Fruit fly (Drosophila melanogaster) whole organism, prepupa: ENCODE measurements around the gene eIF4E6.

ENCODE experiments used
- Blimp-1 ChIP-seq: fragments of 200-800 bp; sonication (Bioruptor generic); optimal IDR thresholded peaks from 3 replicates; lab custom pipeline; 2017; ENCODE audit warnings: missing biosample characterization, missing genetic modification characterization, mild to moderate bottlenecking, moderate library complexity, missing genetic modification reagents
- CG11294 ChIP-seq: fragments of 200-800 bp; sonication (Bioruptor generic); IDR thresholded peaks from 2 replicates; pipeline ENCODE4 v1.3.6; 2022; ENCODE audit warnings: missing biosample characterization, missing genetic modification characterization
- CG11762 ChIP-seq: fragments of 200-800 bp; sonication (Bioruptor generic); optimal IDR thresholded peaks from 3 replicates; lab custom pipeline; 2016; ENCODE audit warnings: missing biosample characterization, missing genetic modification characterization; ENCODE audit not compliant: insufficient read depth
- CG15336 ChIP-seq: fragments of 200-800 bp; sonication (Bioruptor generic); IDR thresholded peaks from 2 replicates; pipeline ENCODE4 v1.3.6; 2022; ENCODE audit warnings: missing biosample characterization, missing genetic modification characterization
- CG16779 ChIP-seq: fragments of 200-800 bp; sonication (Bioruptor generic); optimal IDR thresholded peaks from 3 replicates; lab custom pipeline; 2017; ENCODE audit warnings: missing biosample characterization, mild to moderate bottlenecking, missing genetic modification characterization
- CG34406 ChIP-seq: fragments of 200-800 bp; sonication (Bioruptor generic); optimal IDR thresholded peaks from 3 replicates; lab custom pipeline; 2016; ENCODE audit warnings: missing biosample characterization, missing genetic modification characterization
- CG3919 ChIP-seq: fragments of 200-800 bp; sonication (Bioruptor generic); optimal IDR thresholded peaks from 3 replicates; lab custom pipeline; 2016; ENCODE audit warnings: missing biosample characterization, missing genetic modification characterization
- CG6163 ChIP-seq: fragments of 200-800 bp; sonication (Bioruptor generic); IDR thresholded peaks from 3 replicates; pipeline ENCODE4 v1.3.6; 2022; ENCODE audit warnings: missing biosample characterization, missing genetic modification characterization
- CG6276 ChIP-seq: fragments of 200-800 bp; sonication (Bioruptor generic); optimal IDR thresholded peaks from 2 replicates; lab custom pipeline; 2017; ENCODE audit warnings: missing biosample characterization, mild to moderate bottlenecking, missing genetic modification characterization
- CG6792 ChIP-seq: fragments of 200-800 bp; sonication (Bioruptor generic); optimal IDR thresholded peaks from 3 replicates; lab custom pipeline; 2016; ENCODE audit warnings: missing biosample characterization, missing genetic modification characterization
- CG6808 ChIP-seq: fragments of 200-800 bp; sonication (Bioruptor generic); optimal IDR thresholded peaks from 3 replicates; lab custom pipeline; 2017; ENCODE audit warnings: missing biosample characterization, missing genetic modification characterization, mild to moderate bottlenecking, moderate library complexity, missing genetic modification reagents
- CG6854 ChIP-seq: fragments of 200-800 bp; sonication (Bioruptor generic); optimal IDR thresholded peaks from 2 replicates; lab custom pipeline; 2017; ENCODE audit warnings: missing biosample characterization, mild to moderate bottlenecking, missing genetic modification characterization
- CG8119 ChIP-seq: fragments of 200-800 bp; sonication (Bioruptor generic); IDR thresholded peaks from 3 replicates; pipeline ENCODE4 v1.3.6; 2022; ENCODE audit warnings: missing biosample characterization, missing genetic modification characterization
- Eip75B ChIP-seq: fragments of 200-800 bp; sonication (Bioruptor generic); optimal IDR thresholded peaks from 3 replicates; lab custom pipeline; 2016; ENCODE audit warnings: missing biosample characterization, missing genetic modification characterization
- Eip93F ChIP-seq: fragments of 200-800 bp; sonication (Bioruptor generic); optimal IDR thresholded peaks from 2 replicates; lab custom pipeline; 2016; ENCODE audit warnings: missing biosample characterization, mild to moderate bottlenecking, missing genetic modification characterization
- Ets21C ChIP-seq: fragments of 200-800 bp; sonication (Bioruptor generic); optimal IDR thresholded peaks from 3 replicates; lab custom pipeline; 2016; ENCODE audit warnings: missing biosample characterization, missing genetic modification characterization
- Gug ChIP-seq: fragments of 200-800 bp; sonication (Bioruptor generic); IDR thresholded peaks from 2 replicates; pipeline ENCODE4 v1.3.6; 2022; ENCODE audit warnings: missing biosample characterization, missing genetic modification characterization
- Hr38 ChIP-seq: sonication (Bioruptor generic); optimal IDR thresholded peaks from 2 replicates; lab custom pipeline; 2016; ENCODE audit warnings: missing biosample characterization, missing genetic modification characterization
- Hr39 ChIP-seq: fragments of 200-800 bp; sonication (Bioruptor generic); optimal IDR thresholded peaks from 2 replicates; lab custom pipeline; 2016; ENCODE audit warnings: missing biosample characterization, missing genetic modification characterization
- Smox ChIP-seq: fragments of 200-800 bp; sonication (Bioruptor generic); optimal IDR thresholded peaks from 3 replicates; lab custom pipeline; 2016; ENCODE audit warnings: missing biosample characterization, missing genetic modification characterization
- Sox14 ChIP-seq: fragments of 200-800 bp; sonication (Bioruptor generic); optimal IDR thresholded peaks from 3 replicates; lab custom pipeline; 2016; ENCODE audit warnings: missing biosample characterization, missing genetic modification characterization
- acj6 ChIP-seq: fragments of 200-800 bp; sonication (Bioruptor generic); optimal IDR thresholded peaks from 3 replicates; lab custom pipeline; 2016; ENCODE audit warnings: missing biosample characterization, missing genetic modification characterization
- cyc ChIP-seq: fragments of 200-800 bp; sonication (Bioruptor generic); optimal IDR thresholded peaks from 3 replicates; lab custom pipeline; 2016; ENCODE audit warnings: missing biosample characterization, missing genetic modification characterization
- dac ChIP-seq: fragments of 200-800 bp; sonication (Bioruptor generic); optimal IDR thresholded peaks from 2 replicates; lab custom pipeline; 2017; ENCODE audit warnings: missing biosample characterization, mild to moderate bottlenecking, missing genetic modification characterization
- dsx ChIP-seq: fragments of 200-800 bp; optimal IDR thresholded peaks from 3 replicates; lab custom pipeline; 2019; ENCODE audit warnings: missing biosample characterization, mild to moderate bottlenecking, missing genetic modification characterization, moderate library complexity; ENCODE audit not compliant: poor library complexity, severe bottlenecking
- eg ChIP-seq: fragments of 200-800 bp; sonication (Bioruptor generic); IDR thresholded peaks from 3 replicates; pipeline ENCODE4 v1.3.6; 2022; ENCODE audit warnings: missing biosample characterization, missing genetic modification characterization
- esn ChIP-seq: fragments of 200-800 bp; sonication (Bioruptor generic); optimal IDR thresholded peaks from 2 replicates; lab custom pipeline; 2016; ENCODE audit warnings: missing biosample characterization, mild to moderate bottlenecking, missing genetic modification characterization, moderate library complexity
- fd59A ChIP-seq: fragments of 200-800 bp; sonication (Bioruptor generic); optimal IDR thresholded peaks from 2 replicates; lab custom pipeline; 2017; ENCODE audit warnings: missing biosample characterization, mild to moderate bottlenecking, missing genetic modification characterization, missing genetic modification reagents
- lz ChIP-seq: fragments of 200-800 bp; sonication (Bioruptor generic); optimal IDR thresholded peaks from 3 replicates; lab custom pipeline; 2016; ENCODE audit warnings: missing biosample characterization, missing genetic modification characterization
- pdm3 ChIP-seq: fragments of 200-800 bp; sonication (Bioruptor generic); optimal IDR thresholded peaks from 3 replicates; lab custom pipeline; 2016; ENCODE audit warnings: missing biosample characterization, missing genetic modification characterization
- spab ChIP-seq: fragments of 200-800 bp; sonication (Bioruptor generic); optimal IDR thresholded peaks from 2 replicates; lab custom pipeline; 2017; ENCODE audit warnings: missing biosample characterization, mild to moderate bottlenecking, missing genetic modification characterization, missing genetic modification reagents
- ss ChIP-seq, 2 experiments: fragments of 200-800 bp; sonication (Bioruptor generic); optimal IDR thresholded peaks; 2 replicates in 1 of 2; 3 replicates in 1 of 2; lab custom pipeline; 2017 to 2018; ENCODE audit warnings: mild to moderate bottlenecking in 2 of 2, missing biosample characterization in 2 of 2, missing genetic modification characterization in 2 of 2, moderate library complexity in 1 of 2
- svp ChIP-seq: fragments of 200-800 bp; sonication (Bioruptor generic); peaks from one replicate; lab custom pipeline; 2016; ENCODE audit warnings: missing biosample characterization, missing genetic modification characterization
- topi ChIP-seq: fragments of 200-800 bp; sonication (Bioruptor generic); optimal IDR thresholded peaks from 3 replicates; lab custom pipeline; 2016; ENCODE audit warnings: missing biosample characterization, missing genetic modification characterization

The eIF4E6 gene

dm6 chr3R:29033909-29034629, 7.1 kb upstream of the eIF4E6 start, which contains the start of the genes beta4GalNAcTB and Cpsf100 (continued):
- TF ChIP-seq ss (GFP tag; optimal IDR thresholded peaks at IDR 0.05; lab: Kevin White, UChicago): no peak
- peak; percentile 91 for TF ChIP-seq esn
- peak; percentile 27; the same call in 1 of the 2 replicates for TF ChIP-seq Gug
- peak; percentile 82 for TF ChIP-seq cyc (GFP tag; lab: Kevin White, UChicago)
- no peak for TF ChIP-seq CG6808 (GFP tag; lab: Kevin White, UChicago)
- TF ChIP-seq dac (GFP tag; lab: Kevin White, UChicago): peak; percentile 47
- TF ChIP-seq Smox (GFP tag; lab: Kevin White, UChicago): peak; percentile 36
- TF ChIP-seq dsx (GFP tag; lab: Kevin White, UChicago): no peak
- TF ChIP-seq CG6792: peak; percentile 69
- TF ChIP-seq CG15336 (GFP tag; lab: Robert Waterston, UW): peak; percentile 35; the same call in 1 of the 2 replicates
- peak; percentile 53 for TF ChIP-seq Blimp-1 (GFP tag; lab: Kevin White, UChicago)
- peak; percentile 82 for TF ChIP-seq acj6 (GFP tag; lab: Kevin White, UChicago)
- peak; percentile 78 for TF ChIP-seq Eip75B (GFP tag; lab: Kevin White, UChicago)
- TF ChIP-seq pdm3: peak; percentile 86

dm6 chr3R:29032542-29032941, 5.6 kb upstream of the eIF4E6 start, which contains the start of gene Ssl2:
Ssl2 (minus strand) TSS chr3R:29032642.
- TF ChIP-seq dac (GFP tag; lab: Kevin White, UChicago) (no peak), CG11294 (GFP tag; lab: Robert Waterston, UW) (no peak), CG6163 (GFP tag; lab: Robert Waterston, UW) (no peak), svp (GFP tag; lab: Kevin White, UChicago) (no peak), Sox14 (no peak), Hr39 (no peak), CG3919 (no peak), lz (GFP tag; lab: Kevin White, UChicago) (no peak), CG34406 (GFP tag; lab: Kevin White, UChicago) (no peak), fd59A (GFP tag; lab: Kevin White, UChicago) (no peak), pdm3 (no peak), dsx (GFP tag; lab: Kevin White, UChicago) (no peak), Hr38 (no peak), CG6854 (GFP tag; lab: Kevin White, UChicago) (no peak)

dm6 chr3R:29024671-29025070, 2.3 kb downstream of the eIF4E6 start, which contains the start of gene CG14518:
CG14518 (plus strand) TSS chr3R:29024971.
- TF ChIP-seq fd59A (GFP tag; lab: Kevin White, UChicago) (no peak), dac (GFP tag; lab: Kevin White, UChicago) (no peak), CG34406 (GFP tag; lab: Kevin White, UChicago) (no peak), CG6276 (GFP tag; lab: Kevin White, UChicago) (no peak), ss (GFP tag; optimal IDR thresholded peaks at IDR 0.05; lab: Kevin White, UChicago) (no peak), lz (GFP tag; lab: Kevin White, UChicago) (no peak), CG16779 (tag; lab: Kevin White, UChicago) (no peak), topi (GFP tag; lab: Kevin White, UChicago) (no peak), CG11762 (GFP tag; lab: Kevin White, UChicago) (no peak), Blimp-1 (GFP tag; lab: Kevin White, UChicago) (no peak), spab (GFP tag; lab: Kevin White, UChicago) (no peak)

- TF ChIP-seq CG6792: no peak
- TF ChIP-seq svp (GFP tag; lab: Kevin White, UChicago): no peak
- TF ChIP-seq Eip93F (GFP tag; lab: Kevin White, UChicago): no peak
- no peak for TF ChIP-seq Blimp-1 (GFP tag; lab: Kevin White, UChicago)
- TF ChIP-seq eg (GFP tag; lab: Robert Waterston, UW): 0 out of 3 replicates have a peak, but pooled peaks have one; percentile 18
- no peak for TF ChIP-seq CG8119 (GFP tag; lab: Robert Waterston, UW)
- TF ChIP-seq CG6163 (GFP tag; lab: Robert Waterston, UW): no peak
- TF ChIP-seq Ets21C (GFP tag; lab: Kevin White, UChicago): no peak
These were observed 6.6 kb downstream of the eIF4E6 start, which contains the start of gene wat for dm6 chr3R:29020366-29020765. wat (minus strand) TSS chr3R:29020406.
